Worm (Caenorhabditis elegans) whole organism, L4 larva: ENCODE results near the gene cdc-48.1.

Experiments used
- D1046.2 ChIP-seq: fragments of 200-800 bp; sonication (Bioruptor generic); IDR thresholded peaks from 2 replicates; pipeline ENCODE4 v1.3.6; 2022; ENCODE audit warnings: missing genetic modification characterization, missing compliant biosample characterization
- F49E8.2 ChIP-seq: sonication (generic microtip); optimal IDR thresholded peaks from 2 replicates; lab custom pipeline; 2016; ENCODE audit warnings: missing compliant biosample characterization, mild to moderate bottlenecking, missing genetic modification characterization, borderline replicate concordance
- R02D3.7 ChIP-seq: fragments of 150-350 bp; sonication (generic microtip); optimal IDR thresholded peaks from 3 replicates; lab custom pipeline; 2014; ENCODE audit warnings: missing biosample characterization, missing genetic modification characterization
- T26A8.4 ChIP-seq: fragments of 200-800 bp; sonication (Bioruptor generic); IDR thresholded peaks from 2 replicates; pipeline ENCODE4 v1.3.6; 2022; ENCODE audit warnings: missing genetic modification characterization, missing compliant biosample characterization
- ZK546.5 ChIP-seq, 2 experiments: sonication (generic microtip); optimal IDR thresholded peaks; 2 replicates each; lab custom pipeline; 2017; ENCODE audit warnings: missing biosample characterization in 2 of 2, missing genetic modification characterization in 2 of 2
- aly-2 ChIP-seq: sonication (generic microtip); optimal IDR thresholded peaks from 2 replicates; lab custom pipeline; 2018; ENCODE audit warnings: missing biosample characterization, missing genetic modification characterization
- ama-1 ChIP-seq: fragments of 150-350 bp; optimal IDR thresholded peaks from 2 replicates; lab custom pipeline; 2014; ENCODE audit warnings: inconsistent platforms, mixed read lengths
- ces-1 ChIP-seq: fragments of 150-350 bp; sonication (generic microtip); optimal IDR thresholded peaks from 4 replicates; lab custom pipeline; 2014; ENCODE audit warnings: missing biosample characterization, missing genetic modification reagents, missing genetic modification characterization
- ctbp-1 ChIP-seq: fragments of 200-800 bp; sonication (Bioruptor generic); IDR thresholded peaks from 2 replicates; pipeline ENCODE4 v1.3.6; 2022; ENCODE audit warnings: missing genetic modification reagents, missing genetic modification characterization, missing compliant biosample characterization
- daf-16 ChIP-seq, 3 experiments: sonication (generic microtip); optimal IDR thresholded peaks; 2 replicates each; lab custom pipeline; 2016 to 2017; ENCODE audit warnings: missing genetic modification characterization in 3 of 3, missing genetic modification reagents in 3 of 3, mild to moderate bottlenecking in 2 of 3, missing compliant biosample characterization in 2 of 3, missing biosample characterization in 1 of 3, moderate library complexity in 1 of 3
- daf-19 ChIP-seq: fragments of 200-800 bp; sonication (Bioruptor generic); conservative IDR thresholded peaks from 2 replicates; pipeline ENCODE4 v1.3.6; 2022; ENCODE audit warnings: missing genetic modification characterization, missing compliant biosample characterization
- dmd-6 ChIP-seq: fragments of 200-800 bp; sonication (Bioruptor generic); IDR thresholded peaks from 2 replicates; pipeline ENCODE4 v1.3.6; 2022; ENCODE audit warnings: missing genetic modification reagents, missing genetic modification characterization, missing compliant biosample characterization
- dmd-8 ChIP-seq: fragments of 200-800 bp; sonication (Bioruptor generic); IDR thresholded peaks from 2 replicates; pipeline ENCODE4 v1.3.6; 2022; ENCODE audit warnings: missing genetic modification characterization, missing compliant biosample characterization
- dmd-9 ChIP-seq: fragments of 200-800 bp; sonication (Bioruptor generic); IDR thresholded peaks from 2 replicates; pipeline ENCODE4 v1.3.6; 2022; ENCODE audit warnings: missing genetic modification reagents, missing genetic modification characterization, missing compliant biosample characterization
- dve-1 ChIP-seq: sonication (generic microtip); optimal IDR thresholded peaks from 2 replicates; lab custom pipeline; 2017; ENCODE audit warnings: antibody characterized with exemption, mild to moderate bottlenecking, missing genetic modification characterization, missing compliant biosample characterization; ENCODE audit not compliant: insufficient read depth
- egl-27 ChIP-seq: sonication (generic microtip); optimal IDR thresholded peaks from 3 replicates; lab custom pipeline; 2017; ENCODE audit warnings: missing biosample characterization, missing genetic modification reagents, missing genetic modification characterization
- gei-8 ChIP-seq: fragments of 200-800 bp; sonication (Bioruptor generic); optimal IDR thresholded peaks from 2 replicates; lab custom pipeline; 2018; ENCODE audit warnings: mild to moderate bottlenecking, missing genetic modification characterization, missing compliant biosample characterization
- hif-1 ChIP-seq, 2 experiments: sonication (generic microtip); optimal IDR thresholded peaks; 2 replicates each; lab custom pipeline; 2016 to 2017; ENCODE audit warnings: missing compliant biosample characterization in 2 of 2, missing genetic modification characterization in 2 of 2, missing genetic modification reagents in 2 of 2, missing genotype in 2 of 2, mild to moderate bottlenecking in 1 of 2
- hlh-30 ChIP-seq: sonication (generic microtip); optimal IDR thresholded peaks from 2 replicates; lab custom pipeline; 2017; ENCODE audit warnings: antibody characterized with exemption, mild to moderate bottlenecking, missing genetic modification characterization, missing compliant biosample characterization; ENCODE audit not compliant: insufficient read depth
- lir-3 ChIP-seq: sonication (generic microtip); optimal IDR thresholded peaks from 2 replicates; lab custom pipeline; 2016; ENCODE audit warnings: mild to moderate bottlenecking, missing genetic modification characterization, missing compliant biosample characterization
- mxl-3 ChIP-seq: fragments of 200-800 bp; sonication (Bioruptor generic); optimal IDR thresholded peaks from 2 replicates; lab custom pipeline; 2018; ENCODE audit warnings: mild to moderate bottlenecking, missing genetic modification characterization, missing compliant biosample characterization
- nhr-10 ChIP-seq: fragments of 150-350 bp; optimal IDR thresholded peaks from 2 replicates; lab custom pipeline; 2014; ENCODE audit warnings: missing biosample characterization, missing genetic modification characterization
- nhr-77 ChIP-seq: fragments of 150-350 bp; optimal IDR thresholded peaks from 2 replicates; lab custom pipeline; 2014; ENCODE audit warnings: missing biosample characterization, missing genetic modification characterization
- php-3 ChIP-seq: fragments of 200-800 bp; sonication (Bioruptor generic); IDR thresholded peaks from 2 replicates; pipeline ENCODE4 v1.3.6; 2022; ENCODE audit warnings: missing genetic modification reagents, missing genetic modification characterization, missing compliant biosample characterization
- skn-1 ChIP-seq: fragments of 150-350 bp; optimal IDR thresholded peaks from 2 replicates; lab custom pipeline; 2014; ENCODE audit warnings: missing biosample characterization, missing genetic modification characterization
- spr-1 ChIP-seq: sonication (generic microtip); optimal IDR thresholded peaks from 2 replicates; lab custom pipeline; 2016; ENCODE audit warnings: mild to moderate bottlenecking, missing genetic modification characterization, missing compliant biosample characterization
- tag-97 ChIP-seq: fragments of 200-800 bp; sonication (Bioruptor generic); IDR thresholded peaks from 2 replicates; pipeline ENCODE4 v1.3.6; 2022; ENCODE audit warnings: missing genetic modification characterization, missing compliant biosample characterization
- unc-130 ChIP-seq: sonication (generic microtip); optimal IDR thresholded peaks from 2 replicates; lab custom pipeline; 2016; ENCODE audit warnings: missing genetic modification reagents, missing genetic modification characterization, missing compliant biosample characterization
- unc-62 ChIP-seq, 3 experiments: fragments of 150-350 bp in 1 of 3; sonication (generic microtip); optimal IDR thresholded peaks in 2 of 3; peaks in 1 of 3; 1 replicate in 1 of 3; 2 replicates in 2 of 3; lab custom pipeline; 2014 to 2017; ENCODE audit warnings: missing biosample characterization in 3 of 3, missing genetic modification characterization in 3 of 3, missing genetic modification reagents in 3 of 3, missing genotype in 1 of 3
- vab-7 ChIP-seq: fragments of 200-800 bp; sonication (Bioruptor generic); IDR thresholded peaks from 2 replicates; pipeline ENCODE4 v1.3.6; 2022; ENCODE audit warnings: missing genetic modification reagents, missing genetic modification characterization, missing compliant biosample characterization
- zag-1 ChIP-seq: fragments of 150-350 bp; optimal IDR thresholded peaks from 2 replicates; lab custom pipeline; 2014; ENCODE audit warnings: missing biosample characterization, missing genetic modification characterization
- ztf-7 ChIP-seq: fragments of 150-350 bp; optimal IDR thresholded peaks from 2 replicates; lab custom pipeline; 2014; ENCODE audit warnings: missing biosample characterization, missing genetic modification characterization

Gene cdc-48.1

ce11 chrII:10594312-10594711, 31.1 kb upstream of the cdc-48.1 start:
- TF ChIP-seq ces-1 (GFP tag; lab: Kevin White, UChicago) (no peak), daf-19 (GFP tag; lab: Robert Waterston, UW) (no peak), daf-16 (GFP tag; optimal IDR thresholded peaks at IDR 0.05; lab: Kevin White, UChicago) (no peak), daf-16 (tag; optimal IDR thresholded peaks at IDR 0.05; lab: Kevin White, UChicago) (no peak), T26A8.4 (GFP tag; lab: Robert Waterston, UW) (no peak), skn-1 (no peak), dmd-6 (GFP tag; lab: Robert Waterston, UW) (no peak), ctbp-1 (GFP tag; lab: Robert Waterston, UW) (no peak), ZK546.5 (tag; optimal IDR thresholded peaks at IDR 0.05; lab: Kevin White, UChicago) (no peak), tag-97 (GFP tag; lab: Robert Waterston, UW) (no peak), gei-8 (GFP tag; lab: Kevin White, UChicago) (no peak), zag-1 (tag; lab: Kevin White, UChicago) (no peak), unc-62 (GFP tag; optimal IDR thresholded peaks at IDR 0.05 in 1 of 2; lab: Kevin White, UChicago) (no peak), unc-62 (tag; optimal IDR thresholded peaks at IDR 0.05; lab: Kevin White, UChicago) (no peak)
- TF ChIP-seq, all 104 proteins: peak for 0

- TF ChIP-seq hlh-30, result no peak
- no peak for TF ChIP-seq tag-97 (GFP tag; lab: Robert Waterston, UW)
- TF ChIP-seq D1046.2, result no peak
- TF ChIP-seq nhr-10 (tag; lab: Kevin White, UChicago), result no peak
- no peak for TF ChIP-seq dve-1 (tag; lab: Kevin White, UChicago)
- TF ChIP-seq ztf-7, result no peak
- no peak for TF ChIP-seq mxl-3 (GFP tag; lab: Kevin White, UChicago)
- no peak for TF ChIP-seq R02D3.7 (tag; lab: Kevin White, UChicago)
Observed at ce11 chrII:10592452-10592851, 29.2 kb upstream of the cdc-48.1 start, which contains the start of gene crn-5. Gene crn-5, plus strand, starts transcription at chrII:10592752.

ce11 chrII:10587742-10588141, 24.5 kb upstream of the cdc-48.1 start, which contains the start of gene crn-3:
Gene crn-3, plus strand, starts transcription at chrII:10588042.
- no peak for TF ChIP-seq nhr-77
- TF ChIP-seq aly-2 (tag; lab: Kevin White, UChicago), result no peak
- TF ChIP-seq dmd-8 (GFP tag; lab: Robert Waterston, UW), result no peak
- no peak for TF ChIP-seq egl-27
- TF ChIP-seq, all 104 proteins: peak for 0

- no peak for TF ChIP-seq zag-1 (tag; lab: Kevin White, UChicago)
Observed at ce11 chrII:10584036-10584435, 20.8 kb upstream of the cdc-48.1 start, which contains the start of gene algn-9. Gene algn-9, plus strand, starts transcription at chrII:10584336.

ce11 chrII:10582318-10582717, 19.1 kb upstream of the cdc-48.1 start, which contains the start of gene mrps-22:
Gene mrps-22, plus strand, starts transcription at chrII:10582618.
- TF ChIP-seq mxl-3 (GFP tag; lab: Kevin White, UChicago), result no peak
- no peak for TF ChIP-seq F49E8.2
- TF ChIP-seq php-3 (GFP tag; lab: Robert Waterston, UW), result no peak
- TF ChIP-seq D1046.2, result no peak
- TF ChIP-seq spr-1, result no peak
- TF ChIP-seq hif-1 (tag; optimal IDR thresholded peaks at IDR 0.05; lab: Kevin White, UChicago), result no peak
- no peak for TF ChIP-seq unc-130 (GFP tag; lab: Kevin White, UChicago)
- TF ChIP-seq vab-7 (GFP tag; lab: Robert Waterston, UW), result no peak
- no peak for TF ChIP-seq ama-1 (lab: Kevin White, UChicago)
- TF ChIP-seq nhr-77, result no peak
- no peak for TF ChIP-seq dmd-9
- no peak for TF ChIP-seq egl-27
- no peak for TF ChIP-seq lir-3 (tag; lab: Kevin White, UChicago)
- no peak for TF ChIP-seq hlh-30
